Worm (Caenorhabditis elegans) whole organism, L1 larva: ENCODE measurements around the gene F41B5.12.

Experiments
- C16A3.4 ChIP-seq: fragments of 150-350 bp; optimal IDR thresholded peaks from 2 replicates; lab custom pipeline; 2014; ENCODE audit warnings: missing biosample characterization, missing genetic modification characterization
- alr-1 ChIP-seq: fragments of 200-800 bp; sonication (Bioruptor generic); optimal IDR thresholded peaks from 2 replicates; lab custom pipeline; 2018; ENCODE audit warnings: borderline replicate concordance, mild to moderate bottlenecking, missing genetic modification characterization, missing compliant biosample characterization
- blmp-1 ChIP-seq: fragments of 150-350 bp; optimal IDR thresholded peaks from 2 replicates; lab custom pipeline; 2014; ENCODE audit warnings: missing biosample characterization, missing genetic modification characterization
- ceh-82 ChIP-seq, 3 experiments: fragments of 150-350 bp in 1 of 3; sonication (generic microtip) in 2 of 3; optimal IDR thresholded peaks; 2 replicates each; lab custom pipeline; 2014 to 2017; ENCODE audit warnings: missing biosample characterization in 3 of 3, missing genetic modification characterization in 3 of 3
- dpl-1 ChIP-seq, 3 experiments: fragments of 150-350 bp in 2 of 3; sonication (generic microtip) in 1 of 3; optimal IDR thresholded peaks; 2 replicates each; lab custom pipeline; 2014 to 2017; ENCODE audit warnings: missing biosample characterization in 3 of 3, missing genetic modification characterization in 3 of 3, missing genetic modification reagents in 3 of 3
- efl-1 ChIP-seq, 4 experiments: fragments of 150-350 bp; optimal IDR thresholded peaks in 3 of 4; peaks in 1 of 4; 1 replicate in 1 of 4; 2 replicates in 3 of 4; lab custom pipeline; 2014; ENCODE audit warnings: missing biosample characterization in 2 of 4, missing genetic modification characterization in 2 of 4, missing genetic modification reagents in 2 of 4
- ets-5 ChIP-seq: fragments of 200-800 bp; sonication (Bioruptor generic); IDR thresholded peaks from 2 replicates; pipeline ENCODE4 v1.3.6; 2022; ENCODE audit warnings: missing genetic modification characterization, missing compliant biosample characterization
- fkh-4 ChIP-seq: sonication (generic microtip); optimal IDR thresholded peaks from 2 replicates; lab custom pipeline; 2016; ENCODE audit warnings: missing compliant biosample characterization, missing genetic modification characterization, borderline replicate concordance
- fkh-8 ChIP-seq: sonication (generic microtip); optimal IDR thresholded peaks from 2 replicates; lab custom pipeline; 2016; ENCODE audit warnings: mild to moderate bottlenecking, missing genetic modification characterization, missing compliant biosample characterization
- jun-1 ChIP-seq: fragments of 150-350 bp; optimal IDR thresholded peaks from 2 replicates; lab custom pipeline; 2014; ENCODE audit warnings: missing biosample characterization, missing genetic modification reagents, missing genetic modification characterization
- lin-13 ChIP-seq: fragments of 150-350 bp; optimal IDR thresholded peaks from 2 replicates; lab custom pipeline; 2014; ENCODE audit warnings: missing biosample characterization, missing genetic modification reagents, missing genetic modification characterization
- lin-14 ChIP-seq: fragments of 200-800 bp; sonication (Bioruptor generic); optimal IDR thresholded peaks from 2 replicates; lab custom pipeline; 2018; ENCODE audit warnings: mild to moderate bottlenecking, missing genetic modification characterization, moderate library complexity, missing compliant biosample characterization
- lin-39 ChIP-seq: fragments of 150-350 bp; optimal IDR thresholded peaks from 2 replicates; lab custom pipeline; 2014; ENCODE audit warnings: missing biosample characterization, missing genetic modification reagents, missing genetic modification characterization
- lsy-2 ChIP-seq, 2 experiments: fragments of 150-350 bp; optimal IDR thresholded peaks; 2 replicates each; lab custom pipeline; 2014; ENCODE audit warnings: missing biosample characterization in 2 of 2, missing genetic modification characterization in 2 of 2
- mab-9 ChIP-seq: fragments of 200-800 bp; sonication (Bioruptor generic); IDR thresholded peaks from 2 replicates; pipeline ENCODE4 v1.3.6; 2022; ENCODE audit warnings: missing genetic modification reagents, missing genetic modification characterization, missing compliant biosample characterization
- mdl-1 ChIP-seq, 2 experiments: fragments of 150-350 bp; optimal IDR thresholded peaks; 2 replicates each; lab custom pipeline; 2014 to 2017; ENCODE audit warnings: missing biosample characterization in 2 of 2, missing genetic modification characterization in 2 of 2, inconsistent platforms in 1 of 2
- mep-1 ChIP-seq: fragments of 150-350 bp; optimal IDR thresholded peaks from 2 replicates; lab custom pipeline; 2014; ENCODE audit warnings: missing biosample characterization, missing genetic modification characterization
- nhr-11 ChIP-seq: fragments of 150-350 bp; optimal IDR thresholded peaks from 2 replicates; lab custom pipeline; 2014; ENCODE audit warnings: missing biosample characterization, missing genetic modification characterization
- nhr-12 ChIP-seq: sonication (generic microtip); optimal IDR thresholded peaks from 2 replicates; lab custom pipeline; 2017; ENCODE audit warnings: missing biosample characterization, missing genetic modification characterization
- nhr-19 ChIP-seq: fragments of 200-800 bp; sonication (Bioruptor generic); conservative IDR thresholded peaks from 2 replicates; pipeline ENCODE4 v1.3.6; 2022; ENCODE audit warnings: missing genetic modification characterization, missing compliant biosample characterization
- nhr-20 ChIP-seq: sonication (generic microtip); optimal IDR thresholded peaks from 2 replicates; lab custom pipeline; 2016; ENCODE audit warnings: mild to moderate bottlenecking, missing genetic modification characterization, missing compliant biosample characterization
- nhr-47 ChIP-seq: sonication (generic microtip); optimal IDR thresholded peaks from 2 replicates; lab custom pipeline; 2016; ENCODE audit warnings: mild to moderate bottlenecking, missing genetic modification characterization, moderate library complexity, missing compliant biosample characterization
- nhr-71 ChIP-seq: sonication (generic microtip); optimal IDR thresholded peaks from 2 replicates; lab custom pipeline; 2016; ENCODE audit warnings: mild to moderate bottlenecking, missing genetic modification characterization, moderate library complexity, missing compliant biosample characterization
- nhr-84 ChIP-seq: sonication (generic microtip); optimal IDR thresholded peaks from 2 replicates; lab custom pipeline; 2017; ENCODE audit warnings: missing biosample characterization, missing genetic modification characterization
- snu-23 ChIP-seq: sonication (generic microtip); optimal IDR thresholded peaks from 2 replicates; lab custom pipeline; 2016; ENCODE audit warnings: missing genetic modification characterization, missing compliant biosample characterization
- sox-4 ChIP-seq: sonication (generic microtip); optimal IDR thresholded peaks from 2 replicates; lab custom pipeline; 2016; ENCODE audit warnings: missing genetic modification characterization, missing compliant biosample characterization
- sup-37 ChIP-seq: fragments of 200-800 bp; sonication (Bioruptor generic); optimal IDR thresholded peaks from 2 replicates; lab custom pipeline; 2018; ENCODE audit warnings: mild to moderate bottlenecking, missing genetic modification characterization, missing compliant biosample characterization
- swsn-7 ChIP-seq: sonication (generic microtip); optimal IDR thresholded peaks from 2 replicates; lab custom pipeline; 2016; ENCODE audit warnings: missing genetic modification characterization, missing compliant biosample characterization
- tbx-2 ChIP-seq: sonication (generic microtip); optimal IDR thresholded peaks from 2 replicates; lab custom pipeline; 2016; ENCODE audit warnings: missing genetic modification characterization, missing compliant biosample characterization
- tlp-1 ChIP-seq: fragments of 150-350 bp; optimal IDR thresholded peaks from 2 replicates; lab custom pipeline; 2014; ENCODE audit warnings: missing biosample characterization, missing genetic modification characterization
- xbp-1 ChIP-seq: sonication (generic microtip); optimal IDR thresholded peaks from 2 replicates; lab custom pipeline; 2016; ENCODE audit warnings: missing genetic modification characterization, missing compliant biosample characterization

The F41B5.12 gene

DNA sequence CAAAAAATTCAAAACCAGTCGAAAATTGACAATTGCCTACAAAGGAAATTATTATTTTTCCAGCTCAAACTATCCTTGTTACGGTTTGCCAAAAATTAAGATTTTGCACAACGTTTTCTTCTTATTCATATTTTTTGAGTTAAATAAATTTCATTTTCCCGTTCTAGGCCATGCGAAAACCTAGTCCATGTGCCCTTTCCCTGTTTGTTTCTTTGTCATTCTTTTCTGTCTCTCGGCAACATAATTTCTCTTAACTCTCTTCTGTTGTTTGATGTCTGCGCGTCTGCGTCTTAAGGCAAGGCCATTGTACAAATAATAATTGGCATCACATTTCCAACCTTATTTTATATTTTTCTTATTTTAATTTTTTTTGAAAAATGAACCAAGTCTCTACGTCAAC is 20.7 kb downstream of the F41B5.12 start, which contains the start of gene nhr-228 (continued):
- TF ChIP-seq C16A3.4 (tag; lab: Kevin White, UChicago) (peak; percentile 45), dpl-1 (GFP tag; optimal IDR thresholded peaks at IDR 0.05; lab: Kevin White, UChicago) (peak in 2 of 3 experiments; percentile 9 to 56), sup-37 (GFP tag; lab: Kevin White, UChicago) (no peak), nhr-47 (peak; percentile 43), mep-1 (tag; lab: Kevin White, UChicago) (peak; percentile 64), nhr-20 (peak; percentile 67), tbx-2 (peak; percentile 30), nhr-71 (tag; lab: Kevin White, UChicago) (peak; percentile 63), swsn-7 (tag; lab: Kevin White, UChicago) (peak; percentile 23), lin-14 (GFP tag; lab: Kevin White, UChicago) (peak; percentile 96), xbp-1 (tag; lab: Kevin White, UChicago) (peak; percentile 1)

ce11 chrV:2285107-2285506 is 24.3 kb downstream of the F41B5.12 start, which contains the start of gene nhr-227:
TSS of gene nhr-227 (plus strand) at chrV:2285432.
- TF ChIP-seq lin-13 (GFP tag; lab: Kevin White, UChicago) (no peak), alr-1 (tag; lab: Kevin White, UChicago) (no peak), efl-1 (optimal IDR thresholded peaks at IDR 0.05; lab: Kevin White, UChicago) (no peak), efl-1 (GFP tag; optimal IDR thresholded peaks at IDR 0.05 in 1 of 2; lab: Kevin White, UChicago) (peak in 1 of 2 experiments; percentile 89), nhr-12 (tag; lab: Kevin White, UChicago) (no peak), lin-39 (tag; lab: Kevin White, UChicago) (no peak), nhr-11 (tag; lab: Kevin White, UChicago) (no peak), mdl-1 (tag; optimal IDR thresholded peaks at IDR 0.05; lab: Kevin White, UChicago) (no peak)

- no peak for TF ChIP-seq ceh-82 (tag; optimal IDR thresholded peaks at IDR 0.05; lab: Kevin White, UChicago)
- TF ChIP-seq mab-9 = no peak
- TF ChIP-seq sup-37 (GFP tag; lab: Kevin White, UChicago) = no peak
- TF ChIP-seq ets-5 (GFP tag; lab: Robert Waterston, UW) = no peak
- TF ChIP-seq nhr-11 (tag; lab: Kevin White, UChicago) = no peak
- no peak for TF ChIP-seq sox-4
Measured at ce11 chrV:2290329-2290728, 29.6 kb downstream of the F41B5.12 start, which contains the start of gene nhr-225. TSS of gene nhr-225 (minus strand) at chrV:2290474.

DNA sequence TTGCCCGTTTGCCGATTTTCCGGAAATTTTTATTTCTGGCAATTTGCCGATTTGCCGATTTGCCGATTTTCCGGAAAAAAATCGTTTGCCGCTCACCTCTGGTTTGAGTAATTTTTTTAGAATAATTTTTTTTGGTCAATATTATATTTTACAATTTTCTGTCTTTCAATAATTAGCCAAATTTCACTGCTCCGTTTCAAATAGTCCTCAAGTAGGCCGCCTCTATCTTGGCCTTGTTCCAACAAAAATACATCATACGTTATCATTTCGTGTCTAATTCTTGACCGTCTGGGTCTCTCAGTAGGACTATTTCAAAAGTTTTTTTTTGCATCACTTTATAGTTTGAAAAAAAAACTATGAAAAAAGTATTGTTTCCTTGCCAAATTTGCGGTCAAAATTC is 31.5 kb downstream of the F41B5.12 start, which contains the start of gene nhr-115:
nhr-115 (plus strand) TSS at position 301 of the 400 bp plus-strand sequence.
- TF ChIP-seq nhr-84 (tag; lab: Kevin White, UChicago) (no peak), ets-5 (GFP tag; lab: Robert Waterston, UW) (no peak), tbx-2 (no peak), lin-14 (GFP tag; lab: Kevin White, UChicago) (no peak)

ce11 chrV:2294577-2294976 is 33.8 kb downstream of the F41B5.12 start, which contains the start of gene nhr-226:
TSS of gene nhr-226 (plus strand) at chrV:2294877.
- TF ChIP-seq fkh-8 (tag; lab: Kevin White, UChicago) (no peak), blmp-1 (tag; lab: Kevin White, UChicago) (no peak), lin-13 (GFP tag; lab: Kevin White, UChicago) (no peak)

ce11 chrV:2300905-2301304 is 40.1 kb downstream of the F41B5.12 start, which contains the start of gene Y19D10B.8:
TSS of gene Y19D10B.8 (minus strand) at chrV:2301005.
- TF ChIP-seq snu-23 (GFP tag; lab: Kevin White, UChicago) (no peak), nhr-19 (GFP tag; lab: Robert Waterston, UW) (no peak), lin-13 (GFP tag; lab: Kevin White, UChicago) (no peak), lsy-2 (tag; optimal IDR thresholded peaks at IDR 0.05; lab: Kevin White, UChicago) (no peak)
- TF ChIP-seq, all 84 proteins: peak for 0

ce11 chrV:2303775-2304174 is 43.0 kb downstream of the F41B5.12 start, which contains the start of gene irld-15:
TSS of gene irld-15 (minus strand) at chrV:2303875.
- TF ChIP-seq fkh-8 (tag; lab: Kevin White, UChicago) = peak; percentile 1
- no peak for TF ChIP-seq tlp-1 (tag; lab: Kevin White, UChicago)
- TF ChIP-seq jun-1 (tag; lab: Kevin White, UChicago) = no peak
- TF ChIP-seq fkh-4 (tag; lab: Kevin White, UChicago) = no peak
